Fruit fly (Drosophila melanogaster) whole organism, embryonic: ENCODE measurements around the gene car.
A peak's percentile ranks its signal among the peaks of the same experiment; 100 is the strongest.

Source experiments
- Awh ChIP-seq: fragments of 200-800 bp; sonication (Bioruptor generic); IDR thresholded peaks from 2 replicates; pipeline ENCODE4, ENCODE4 v1.3.6; 2022; ENCODE audit warnings: missing biosample characterization, missing genetic modification characterization
- BEAF-32 ChIP-seq: fragments of 200-800 bp; sonication (Bioruptor generic); optimal IDR thresholded peaks from 3 replicates; lab custom pipeline; 2017; ENCODE audit warnings: missing biosample characterization, missing genetic modification characterization, mild to moderate bottlenecking, moderate library complexity, missing genetic modification reagents
- Bgb ChIP-seq: fragments of 200-800 bp; sonication (Bioruptor generic); IDR thresholded peaks from 2 replicates; pipeline ENCODE4 v1.3.6; 2022; ENCODE audit warnings: missing biosample characterization, missing genetic modification characterization; ENCODE audit not compliant: partially characterized antibody
- Bteb2 ChIP-seq: fragments of 200-800 bp; sonication (Bioruptor generic); optimal IDR thresholded peaks from 2 replicates; lab custom pipeline; 2016; ENCODE audit warnings: missing biosample characterization, missing genetic modification characterization
- CG10543 ChIP-seq: fragments of 200-800 bp; sonication (Bioruptor generic); optimal IDR thresholded peaks from 3 replicates; lab custom pipeline; 2017; ENCODE audit warnings: missing biosample characterization, mild to moderate bottlenecking, missing genetic modification characterization, moderate library complexity
- CG13624 ChIP-seq: fragments of 200-800 bp; sonication (Bioruptor generic); optimal IDR thresholded peaks from 2 replicates; lab custom pipeline; 2016; ENCODE audit warnings: missing biosample characterization, missing genetic modification characterization
- CG13775 ChIP-seq: fragments of 200-800 bp; sonication (Bioruptor generic); optimal IDR thresholded peaks from 3 replicates; lab custom pipeline; 2017; ENCODE audit warnings: missing biosample characterization, mild to moderate bottlenecking, missing genetic modification characterization
- CG13894 ChIP-seq: fragments of 200-800 bp; sonication (Bioruptor generic); optimal IDR thresholded peaks from 3 replicates; lab custom pipeline; 2018; ENCODE audit warnings: missing biosample characterization, mild to moderate bottlenecking, missing genetic modification characterization, moderate library complexity
- CG16813 ChIP-seq: fragments of 200-800 bp; sonication (Bioruptor generic); IDR thresholded peaks from 3 replicates; pipeline ENCODE4 v1.3.6; 2022; ENCODE audit warnings: missing biosample characterization, missing genetic modification characterization; ENCODE audit not compliant: partially characterized antibody
- CG2889 ChIP-seq: fragments of 200-800 bp; sonication (Bioruptor generic); IDR thresholded peaks from 3 replicates; pipeline ENCODE4 v1.3.6; 2022; ENCODE audit warnings: missing biosample characterization, missing genetic modification characterization
- CG34376 ChIP-seq: fragments of 200-800 bp; sonication (Bioruptor generic); optimal IDR thresholded peaks from 2 replicates; lab custom pipeline; 2018; ENCODE audit warnings: missing biosample characterization, mild to moderate bottlenecking, missing genetic modification characterization
- CG6854 ChIP-seq: fragments of 200-800 bp; sonication (Bioruptor generic); optimal IDR thresholded peaks from 3 replicates; lab custom pipeline; 2017; ENCODE audit warnings: missing biosample characterization, mild to moderate bottlenecking, missing genetic modification characterization
- CG7963 ChIP-seq: fragments of 200-800 bp; sonication (Bioruptor generic); IDR thresholded peaks from 3 replicates; pipeline ENCODE4 v1.3.6; 2022; ENCODE audit warnings: missing biosample characterization, missing genetic modification characterization; ENCODE audit not compliant: partially characterized antibody
- CG8478 ChIP-seq: fragments of >200 bp; optimal IDR thresholded peaks from 2 replicates; lab custom pipeline; 2018
- CG9727 ChIP-seq: fragments of 200-800 bp; sonication (Bioruptor generic); optimal IDR thresholded peaks from 3 replicates; lab custom pipeline; 2017; ENCODE audit warnings: missing biosample characterization, mild to moderate bottlenecking, missing genetic modification characterization
- CG9797 ChIP-seq: fragments of 200-800 bp; sonication (Bioruptor generic); optimal IDR thresholded peaks from 3 replicates; lab custom pipeline; 2018; ENCODE audit warnings: missing biosample characterization, mild to moderate bottlenecking, missing genetic modification characterization
- Dip2 ChIP-seq: fragments of 200-800 bp; sonication (Bioruptor generic); IDR thresholded peaks from 2 replicates; pipeline ENCODE4 v1.3.6; 2022; ENCODE audit warnings: missing biosample characterization, missing genetic modification characterization
- Dll ChIP-seq: fragments of 200-800 bp; sonication (Bioruptor generic); IDR thresholded peaks from 4 replicates; pipeline ENCODE4 v1.3.6; 2022; ENCODE audit warnings: missing biosample characterization, missing genetic modification characterization; ENCODE audit not compliant: partially characterized antibody
- HLH4C ChIP-seq: fragments of 200-800 bp; sonication (Bioruptor generic); IDR thresholded peaks from 3 replicates; pipeline ENCODE4 v1.3.6; 2022; ENCODE audit warnings: missing biosample characterization, missing genetic modification characterization; ENCODE audit not compliant: partially characterized antibody
- HmgZ ChIP-seq: fragments of 200-800 bp; sonication (Bioruptor generic); optimal IDR thresholded peaks from 2 replicates; lab custom pipeline; 2018; ENCODE audit warnings: missing biosample characterization, mild to moderate bottlenecking, missing genetic modification characterization
- MTF-1 ChIP-seq: fragments of 200-800 bp; sonication (Bioruptor generic); optimal IDR thresholded peaks from 2 replicates; lab custom pipeline; 2018; ENCODE audit warnings: missing biosample characterization, mild to moderate bottlenecking, missing genetic modification characterization, borderline replicate concordance
- Trl ChIP-seq, 3 experiments: fragments of >200 bp in 2 of 3; fragments of 200-800 bp in 1 of 3; sonication (Bioruptor generic) in 1 of 3; optimal IDR thresholded peaks; 2 replicates in 1 of 3; 3 replicates in 2 of 3; lab custom pipeline; 2016 to 2017; ENCODE audit warnings: missing biosample characterization in 1 of 3, missing genetic modification characterization in 1 of 3
- ato ChIP-seq: fragments of 200-800 bp; sonication (Bioruptor generic); IDR thresholded peaks from 2 replicates; pipeline ENCODE4 v1.3.6; 2022; ENCODE audit warnings: missing biosample characterization, missing genetic modification characterization; ENCODE audit not compliant: partially characterized antibody
- cg ChIP-seq: fragments of 200-800 bp; sonication (Bioruptor generic); optimal IDR thresholded peaks from 3 replicates; lab custom pipeline; 2019; ENCODE audit warnings: missing biosample characterization, mild to moderate bottlenecking, missing genetic modification characterization, moderate library complexity
- chinmo ChIP-seq: fragments of 200-800 bp; sonication (Bioruptor generic); IDR thresholded peaks from 4 replicates; pipeline ENCODE4 v1.3.6; 2022; ENCODE audit warnings: missing biosample characterization, missing genetic modification characterization; ENCODE audit not compliant: partially characterized antibody
- ci ChIP-seq: fragments of 200-800 bp; sonication (Bioruptor generic); IDR thresholded peaks from 3 replicates; pipeline ENCODE4 v1.3.6; 2022; ENCODE audit warnings: missing biosample characterization, missing genetic modification characterization
- dm ChIP-seq: fragments of 200-800 bp; sonication (Bioruptor generic); optimal IDR thresholded peaks from 3 replicates; lab custom pipeline; 2016; ENCODE audit warnings: missing biosample characterization, missing genetic modification characterization
- exex ChIP-seq: fragments of 200-800 bp; sonication (Bioruptor generic); optimal IDR thresholded peaks from 4 replicates; lab custom pipeline; 2018; ENCODE audit warnings: missing biosample characterization, mild to moderate bottlenecking, missing genetic modification characterization, moderate library complexity
- gro ChIP-seq: fragments of 200-800 bp; sonication (Bioruptor generic); optimal IDR thresholded peaks from 2 replicates; lab custom pipeline; 2016; ENCODE audit warnings: missing biosample characterization, missing genetic modification characterization
- hb ChIP-seq: fragments of 200-800 bp; sonication (Bioruptor generic); IDR thresholded peaks from 3 replicates; pipeline ENCODE4 v1.3.6; 2022; ENCODE audit warnings: missing biosample characterization, missing genetic modification characterization; ENCODE audit not compliant: partially characterized antibody
- inv ChIP-seq: fragments of 200-800 bp; sonication (Bioruptor generic); IDR thresholded peaks from 2 replicates; pipeline ENCODE4 v1.3.6; 2022; ENCODE audit warnings: missing biosample characterization, missing genetic modification characterization; ENCODE audit not compliant: partially characterized antibody
- ken ChIP-seq: fragments of 200-800 bp; sonication (Bioruptor generic); IDR thresholded peaks from 3 replicates; pipeline ENCODE4 v1.3.6; 2022; ENCODE audit warnings: missing biosample characterization, missing genetic modification characterization
- nau ChIP-seq: fragments of 200-800 bp; sonication (Bioruptor generic); optimal IDR thresholded peaks from 3 replicates; lab custom pipeline; 2017; ENCODE audit warnings: missing biosample characterization, mild to moderate bottlenecking, missing genetic modification characterization, missing genetic modification reagents
- nerfin-2 ChIP-seq: fragments of 200-800 bp; sonication (Bioruptor generic); IDR thresholded peaks from 2 replicates; pipeline ENCODE4 v1.3.6; 2022; ENCODE audit warnings: missing biosample characterization, missing genetic modification characterization; ENCODE audit not compliant: partially characterized antibody
- nom ChIP-seq: fragments of 200-800 bp; sonication (Bioruptor generic); optimal IDR thresholded peaks from 2 replicates; lab custom pipeline; 2017; ENCODE audit warnings: missing biosample characterization, missing genetic modification characterization, mild to moderate bottlenecking, moderate library complexity, missing genetic modification reagents
- p53 ChIP-seq: fragments of 200-800 bp; sonication (Bioruptor generic); optimal IDR thresholded peaks from 2 replicates; lab custom pipeline; 2016; ENCODE audit warnings: missing biosample characterization, missing genetic modification characterization
- pfk ChIP-seq: fragments of 200-800 bp; sonication (Bioruptor generic); optimal IDR thresholded peaks from 2 replicates; lab custom pipeline; 2018; ENCODE audit warnings: missing biosample characterization, mild to moderate bottlenecking, missing genetic modification characterization, moderate library complexity
- sr ChIP-seq: fragments of 200-800 bp; sonication (Bioruptor generic); IDR thresholded peaks from 3 replicates; pipeline ENCODE4 v1.3.6; 2022; ENCODE audit warnings: missing biosample characterization, missing genetic modification characterization
- stwl ChIP-seq: fragments of 200-800 bp; sonication (Bioruptor generic); optimal IDR thresholded peaks from 3 replicates; lab custom pipeline; 2018; ENCODE audit warnings: missing biosample characterization, mild to moderate bottlenecking, missing genetic modification characterization, moderate library complexity
- twi ChIP-seq: fragments of 200-800 bp; optimal IDR thresholded peaks from 2 replicates; lab custom pipeline; 2019; ENCODE audit warnings: missing biosample characterization, mild to moderate bottlenecking, missing genetic modification characterization, moderate library complexity
- unc-4 ChIP-seq: fragments of 200-800 bp; sonication (Bioruptor generic); IDR thresholded peaks from 2 replicates; pipeline ENCODE4 v1.3.6; 2022; ENCODE audit warnings: missing biosample characterization, missing genetic modification characterization; ENCODE audit not compliant: partially characterized antibody
- zf30C ChIP-seq: fragments of 200-800 bp; sonication (Bioruptor generic); optimal IDR thresholded peaks from 3 replicates; lab custom pipeline; 2018; ENCODE audit warnings: missing biosample characterization, mild to moderate bottlenecking, missing genetic modification characterization
- zfh1 ChIP-seq: fragments of 200-800 bp; sonication (Bioruptor generic); IDR thresholded peaks from 3 replicates; pipeline ENCODE4 v1.3.6; 2022; ENCODE audit warnings: missing biosample characterization, missing genetic modification characterization

The car gene

dm6 chrX:19608042-19608609 is 42.3 kb downstream of the car start (continued):
- TF ChIP-seq Dip2 (no peak), CG16813 (GFP tag; lab: Robert Waterston, UW) (peak; percentile 55), unc-4 (GFP tag; lab: Robert Waterston, UW) (peak; percentile 32), zf30C (GFP tag; lab: Kevin White, UChicago) (peak; percentile 31), Trl (optimal IDR thresholded peaks at IDR 0.05; lab: Kevin White, UChicago) (peak; percentile 21 to 65), Trl (GFP tag; optimal IDR thresholded peaks at IDR 0.05; lab: Kevin White, UChicago) (no peak), CG13775 (no peak), CG7963 (GFP tag; lab: Robert Waterston, UW) (0 out of 3 replicates have a peak, but pooled peaks have one; percentile 26), CG9727 (GFP tag; lab: Kevin White, UChicago) (no peak), CG2889 (no peak), dm (peak; percentile 38), CG6854 (GFP tag; lab: Kevin White, UChicago) (peak; percentile 16), nom (GFP tag; lab: Kevin White, UChicago) (peak; percentile 26), BEAF-32 (GFP tag; lab: Kevin White, UChicago) (peak; percentile 25), ato (GFP tag; lab: Robert Waterston, UW) (peak; percentile 29; the same call in 1 of the 2 replicates), Bgb (peak; percentile 48; the same call in 1 of the 2 replicates), pfk (GFP tag; lab: Kevin White, UChicago) (peak; percentile 16), nau (peak; percentile 31), CG10543 (GFP tag; lab: Kevin White, UChicago) (peak; percentile 82), HmgZ (tag; lab: Kevin White, UChicago) (peak; percentile 20), Dll (GFP tag; lab: Robert Waterston, UW) (peak; percentile 57; the same call in 3 of the 4 replicates), zfh1 (peak; percentile 14; the same call in 1 of the 3 replicates), MTF-1 (GFP tag; lab: Kevin White, UChicago) (no peak), Bteb2 (GFP tag; lab: Kevin White, UChicago) (no peak), CG8478 (lab: Kevin White, UChicago) (no peak), CG9797 (GFP tag; lab: Kevin White, UChicago) (no peak), Awh (peak; percentile 72), exex (tag; lab: Kevin White, UChicago) (peak; percentile 62), hb (GFP tag; lab: Robert Waterston, UW) (no peak), gro (GFP tag; lab: Kevin White, UChicago) (no peak), chinmo (GFP tag; lab: Robert Waterston, UW) (peak; percentile 87; the same call in 1 of the 4 replicates), nerfin-2 (GFP tag; lab: Robert Waterston, UW) (peak; percentile 59), twi (tag; lab: Kevin White, UChicago) (peak; percentile 22), ci (0 out of 3 replicates have a peak, but pooled peaks have one; percentile 52), ken (no peak), HLH4C (GFP tag; lab: Robert Waterston, UW) (peak; percentile 53), CG34376 (peak; percentile 86), cg (peak; percentile 85), CG13624 (GFP tag; lab: Kevin White, UChicago) (peak; percentile 31), CG13894 (tag; lab: Kevin White, UChicago) (peak; percentile 29), stwl (tag; lab: Kevin White, UChicago) (peak; percentile 60), sr (0 out of 3 replicates have a peak, but pooled peaks have one; percentile 36), inv (GFP tag; lab: Robert Waterston, UW) (0 out of 2 replicates have a peak, but pooled peaks have one; percentile 17), p53 (GFP tag; lab: Kevin White, UChicago) (peak; percentile 30)
